Worm (Caenorhabditis elegans): ENCODE measurements around the gene F55C9.3.

F55C9.3 gene

DNA sequence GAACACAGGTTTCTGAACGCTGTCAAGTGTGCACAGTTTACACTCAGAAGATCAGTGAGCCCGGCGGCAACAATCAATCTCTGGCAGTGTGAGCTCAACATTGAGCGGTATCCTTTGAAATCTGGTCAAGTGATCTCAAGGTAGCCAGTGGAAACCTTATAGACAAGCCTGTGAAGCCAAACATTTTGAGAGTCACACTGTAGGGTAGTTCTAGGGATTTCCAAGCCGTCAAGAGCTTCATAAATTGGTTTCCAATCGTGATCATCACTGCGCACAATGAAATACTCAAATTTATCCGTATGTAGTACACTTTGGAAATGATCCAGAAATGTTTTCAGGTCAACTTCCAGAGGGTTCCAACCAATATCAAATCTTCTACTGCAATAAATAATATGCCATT is 18.9 kb upstream of the F55C9.3 start, which contains the start of gene F55C9.15:
Gene F55C9.15, minus strand, starts transcription at position 101 of the 400 bp plus-strand sequence.
- TF ChIP-seq unc-39 (tag; optimal IDR thresholded peaks at IDR 0.05): no peak
- no peak for TF ChIP-seq lin-39 (tag; optimal IDR thresholded peaks at IDR 0.05)
- TF ChIP-seq nhr-43 (tag; optimal IDR thresholded peaks at IDR 0.05; ENCODE audit: poor library complexity, severe bottlenecking): no peak
- no peak for TF ChIP-seq nhr-77 (tag; optimal IDR thresholded peaks at IDR 0.05)
- TF ChIP-seq snpc-4 (tag; optimal IDR thresholded peaks at IDR 0.05): no peak
- TF ChIP-seq nhr-67 (tag; optimal IDR thresholded peaks at IDR 0.05): no peak
- no peak for TF ChIP-seq R02D3.7 (tag; optimal IDR thresholded peaks at IDR 0.05)
- TF ChIP-seq fos-1 (tag; optimal IDR thresholded peaks at IDR 0.05): no peak
- no peak for TF ChIP-seq eor-1 (tag; optimal IDR thresholded peaks at IDR 0.05)
- TF ChIP-seq jun-1 (tag; optimal IDR thresholded peaks at IDR 0.05): no peak
- TF ChIP-seq aly-2 (tag; optimal IDR thresholded peaks at IDR 0.05): no peak
- no peak for TF ChIP-seq mml-1 (tag; optimal IDR thresholded peaks at IDR 0.05)
- TF ChIP-seq fkh-10 (GFP tag; optimal IDR thresholded peaks at IDR 0.05): no peak
- TF ChIP-seq fkh-2 (tag; optimal IDR thresholded peaks at IDR 0.05): no peak
- no peak for TF ChIP-seq ceh-28 (tag; optimal IDR thresholded peaks at IDR 0.05)
- no peak for TF ChIP-seq nhr-23 (tag; optimal IDR thresholded peaks at IDR 0.05)
- TF ChIP-seq nhr-28 (tag; optimal IDR thresholded peaks at IDR 0.05): no peak
- no peak for TF ChIP-seq sea-2 (GFP tag; optimal IDR thresholded peaks at IDR 0.05)
- no peak for TF ChIP-seq nhr-12 (tag; optimal IDR thresholded peaks at IDR 0.05)

DNA sequence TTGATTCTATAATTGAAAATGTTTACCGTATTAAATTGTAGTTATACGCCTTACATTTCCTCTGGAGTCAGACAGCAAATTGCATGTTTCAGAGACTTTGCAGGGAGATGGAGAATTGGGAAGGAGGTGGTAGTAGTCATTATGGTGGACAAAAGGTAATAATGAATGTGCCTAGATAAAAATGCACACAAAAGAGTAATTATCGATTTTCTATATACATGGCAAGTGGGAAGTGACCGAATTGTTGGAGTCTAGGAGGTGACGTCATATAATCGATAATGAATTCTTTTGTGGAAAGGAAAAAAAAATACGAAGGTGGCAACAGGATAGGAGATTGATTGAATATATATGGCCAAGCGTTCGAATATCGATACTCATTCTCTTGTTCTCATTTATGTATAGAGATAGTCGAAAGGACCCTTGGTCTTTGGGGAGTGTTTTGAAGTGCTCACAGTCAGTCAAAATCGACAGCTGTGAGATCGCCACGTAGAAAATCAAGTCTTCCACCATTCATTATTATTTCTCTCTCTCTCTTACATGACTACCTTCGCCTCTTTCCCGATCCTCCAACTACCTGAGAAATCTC is 15.7 kb upstream of the F55C9.3 start, which contains the start of the genes fbxb-63 and fbxb-61:
Gene fbxb-63, minus strand, starts transcription at position 142 of the 586 bp plus-strand sequence.
Gene fbxb-61, plus strand, starts transcription at position 536 of the 586 bp plus-strand sequence.
- TF ChIP-seq nhr-237 (tag; optimal IDR thresholded peaks at IDR 0.05) (no peak), nhr-12 (tag; optimal IDR thresholded peaks at IDR 0.05) (no peak), unc-62 (GFP tag; optimal IDR thresholded peaks at IDR 0.05) (no peak), mml-1 (tag; optimal IDR thresholded peaks at IDR 0.05) (no peak), hmg-11 (tag; optimal IDR thresholded peaks at IDR 0.05) (no peak), mdl-1 (tag; optimal IDR thresholded peaks at IDR 0.05) (no peak), nhr-11 (tag; optimal IDR thresholded peaks at IDR 0.05) (no peak), elt-3 (tag; optimal IDR thresholded peaks at IDR 0.05) (no peak), nhr-28 (tag; optimal IDR thresholded peaks at IDR 0.05) (no peak), tbx-2 (tag; optimal IDR thresholded peaks at IDR 0.05) (no peak), nfya-1 (tag; optimal IDR thresholded peaks at IDR 0.05; ENCODE audit: insufficient read depth) (no peak), pha-4 (tag; optimal IDR thresholded peaks at IDR 0.05) (no peak), ZK546.5 (tag; optimal IDR thresholded peaks at IDR 0.05) (no peak)

ce11 chrV:19301934-19302333 is 14.0 kb upstream of the F55C9.3 start, which contains the start of gene fbxb-62:
Gene fbxb-62 (minus strand): TSS chrV:19302034.
- no peak for TF ChIP-seq R02D3.7 (tag; optimal IDR thresholded peaks at IDR 0.05)

DNA sequence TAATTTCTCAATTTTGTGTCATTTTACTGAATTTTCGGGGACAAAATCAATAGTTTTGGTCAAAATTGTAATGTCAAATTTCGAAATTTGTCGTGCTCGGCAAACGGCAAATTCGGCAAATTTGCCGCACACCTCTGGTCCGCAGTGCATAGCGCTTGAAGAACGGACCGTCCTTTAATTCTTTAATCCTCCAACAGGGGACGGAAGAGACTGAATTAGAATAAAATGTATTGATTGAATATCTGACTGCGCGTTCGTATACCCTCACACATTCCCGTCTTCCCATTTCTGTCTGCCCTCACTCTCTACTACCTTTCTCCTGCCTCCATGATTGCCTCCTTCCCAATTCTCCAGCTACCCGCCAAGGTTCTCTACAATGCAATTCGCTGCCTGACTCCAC is 11.3 kb upstream of the F55C9.3 start, which contains the start of gene F55C9.14:
Gene F55C9.14, plus strand, starts transcription at position 301 of the 400 bp plus-strand sequence.
- TF ChIP-seq lsy-12 (tag; optimal IDR thresholded peaks at IDR 0.05) (no peak), ceh-28 (tag; optimal IDR thresholded peaks at IDR 0.05) (no peak), eor-1 (tag; optimal IDR thresholded peaks at IDR 0.05) (no peak), nhr-76 (tag; optimal IDR thresholded peaks at IDR 0.05) (no peak)

- TF ChIP-seq sea-2 (GFP tag; optimal IDR thresholded peaks at IDR 0.05) (no peak), elt-1 (tag; optimal IDR thresholded peaks at IDR 0.05) (no peak), lsy-12 (tag; optimal IDR thresholded peaks at IDR 0.05) (no peak), nhr-237 (tag; optimal IDR thresholded peaks at IDR 0.05) (no peak), nhr-28 (tag; optimal IDR thresholded peaks at IDR 0.05) (no peak), nhr-12 (tag; optimal IDR thresholded peaks at IDR 0.05) (no peak), daf-12 (tag; optimal IDR thresholded peaks at IDR 0.05) (no peak), nhr-43 (tag; optimal IDR thresholded peaks at IDR 0.05; ENCODE audit: poor library complexity, severe bottlenecking) (no peak), ceh-9 (tag; optimal IDR thresholded peaks at IDR 0.05) (no peak), elt-2 (tag; optimal IDR thresholded peaks at IDR 0.05) (no peak), mml-1 (tag; optimal IDR thresholded peaks at IDR 0.05) (no peak), hmg-11 (tag; optimal IDR thresholded peaks at IDR 0.05) (no peak), nhr-76 (tag; optimal IDR thresholded peaks at IDR 0.05) (no peak), nfya-1 (tag; optimal IDR thresholded peaks at IDR 0.05; ENCODE audit: insufficient read depth) (no peak), fos-1 (tag; optimal IDR thresholded peaks at IDR 0.05) (no peak), jun-1 (tag; optimal IDR thresholded peaks at IDR 0.05) (no peak)
Measured at ce11 chrV:19297510-19297909, 9.5 kb upstream of the F55C9.3 start, which contains the start of gene fbxb-60. Gene fbxb-60 (plus strand): TSS chrV:19297810.

All from whole organism, L3 larva.